Worm (Caenorhabditis elegans): ENCODE data around the gene pqn-31.

DNA sequence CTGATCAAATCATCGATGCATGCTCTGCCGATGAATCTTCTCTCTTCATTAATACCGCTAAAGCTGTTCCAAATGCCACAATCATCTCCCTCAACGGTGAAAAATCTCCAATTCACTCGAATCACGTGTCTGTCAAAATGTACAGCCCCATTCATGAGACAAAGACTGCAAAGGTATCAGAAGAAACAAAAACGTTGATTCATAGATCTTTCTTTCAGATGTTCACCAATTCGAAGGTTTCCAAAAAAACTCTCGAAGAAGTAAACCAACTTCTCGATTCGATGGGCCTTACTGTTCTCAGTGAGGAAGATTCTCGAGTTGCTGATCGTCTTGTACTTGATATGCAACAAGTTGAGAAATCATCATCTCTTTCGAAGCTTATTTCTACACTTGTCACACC lies 12.7 kb upstream of the pqn-31 start:
- peak; percentile 55 for TF ChIP-seq ama-1 (optimal IDR thresholded peaks at IDR 0.05)
- no peak for TF ChIP-seq nhr-12 (tag; optimal IDR thresholded peaks at IDR 0.05)
- TF ChIP-seq nhr-11 (tag; optimal IDR thresholded peaks at IDR 0.05): no peak
- TF ChIP-seq ceh-28 (tag; optimal IDR thresholded peaks at IDR 0.05): no peak

All from whole organism, L3 larva.